Worm (Caenorhabditis elegans): Measurements from ENCODE around the gene pitr-5.

DNA sequence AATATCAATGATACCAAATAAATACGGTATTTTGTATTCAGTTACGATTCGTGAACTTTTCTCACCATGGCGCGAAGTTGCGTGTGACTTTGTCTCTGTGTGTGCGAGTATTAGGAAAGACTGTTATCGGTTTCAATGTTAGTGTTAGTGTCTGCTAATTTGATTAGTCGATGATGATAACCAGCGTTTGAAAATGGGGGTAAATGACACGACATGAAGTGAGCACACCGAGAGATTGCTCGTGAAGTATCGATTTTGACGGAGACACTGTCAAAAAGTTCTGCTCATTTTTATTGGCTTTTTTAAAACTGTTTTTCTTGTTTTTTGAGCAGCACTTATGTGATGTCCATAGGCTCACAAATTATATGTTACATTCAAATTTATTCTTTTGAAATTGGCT is 13.8 kb downstream of the pitr-5 start:
- no peak for TF ChIP-seq eor-1 (tag; optimal IDR thresholded peaks at IDR 0.05)
- peak; percentile 52 for TF ChIP-seq pha-4 (tag; optimal IDR thresholded peaks at IDR 0.05)
- peak; percentile 91 for TF ChIP-seq ama-1 (optimal IDR thresholded peaks at IDR 0.05)
- no peak for TF ChIP-seq nhr-25 (tag; optimal IDR thresholded peaks at IDR 0.05)
- no peak for TF ChIP-seq daf-12 (tag; optimal IDR thresholded peaks at IDR 0.05)
- no peak for TF ChIP-seq ZK546.5 (tag; optimal IDR thresholded peaks at IDR 0.05)
- TF ChIP-seq mdl-1 (tag; optimal IDR thresholded peaks at IDR 0.05): no peak
